Worm (Caenorhabditis elegans): ENCODE results near the gene C01G12.5.

The C01G12.5 gene

DNA sequence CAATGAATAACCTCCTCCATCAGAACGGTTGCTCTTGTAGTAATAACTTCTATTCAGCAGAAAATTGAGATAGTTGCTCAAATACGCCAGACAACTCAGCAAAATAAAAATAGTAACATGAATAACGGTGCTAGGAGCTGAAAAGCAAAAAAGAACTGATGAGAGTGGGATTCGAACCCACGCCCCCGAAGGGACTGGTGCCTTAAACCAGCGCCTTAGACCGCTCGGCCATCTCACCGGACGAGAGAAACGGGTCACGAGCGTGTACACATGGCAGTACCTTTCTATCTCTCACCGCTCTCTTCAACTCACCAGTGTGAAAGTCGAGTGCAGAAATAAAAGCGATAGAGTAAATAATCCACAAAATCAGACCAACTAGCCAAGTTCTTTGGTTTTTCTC is 47.9 kb upstream of the C01G12.5 start (continued):
- TF ChIP-seq lin-35 (GFP tag; optimal IDR thresholded peaks at IDR 0.05) (peak in 1 of 3 experiments; percentile 48), tlf-1 (GFP tag; optimal IDR thresholded peaks at IDR 0.05) (no peak), mcd-1 (GFP tag; IDR thresholded peaks at IDR 0.05) (peak; percentile 54), B0035.1 (tag; optimal IDR thresholded peaks at IDR 0.05) (no peak), efl-1 (GFP tag; optimal IDR thresholded peaks at IDR 0.05) (no peak), sdz-38 (tag; optimal IDR thresholded peaks at IDR 0.05) (no peak), zim-3 (tag; optimal IDR thresholded peaks at IDR 0.05) (no peak), F23B12.7 (tag; optimal IDR thresholded peaks at IDR 0.05; ENCODE audit: insufficient read depth) (no peak), ekl-4 (GFP tag; IDR thresholded peaks at IDR 0.05) (no peak), rcor-1 (GFP tag; IDR thresholded peaks at IDR 0.05) (no peak), C06A6.2 (GFP tag; conservative IDR thresholded peaks at IDR 0.05) (peak; percentile 35; the same call in 1 of the 2 replicates), ccch-3 (GFP tag; optimal IDR thresholded peaks at IDR 0.05) (no peak), T07F8.4 (tag; optimal IDR thresholded peaks at IDR 0.05) (no peak), fkh-3 (tag; optimal IDR thresholded peaks at IDR 0.05) (no peak), dpff-1 (tag; optimal IDR thresholded peaks at IDR 0.05) (no peak), snpc-1.3 (tag; optimal IDR thresholded peaks at IDR 0.05; ENCODE audit: insufficient read depth) (no peak), nfya-1 (tag; optimal IDR thresholded peaks at IDR 0.05; ENCODE audit: borderline replicate concordance, insufficient read depth) (no peak), rpc-1 (optimal IDR thresholded peaks at IDR 0.05) (peak; percentile 67), rpc-1 (tag; optimal IDR thresholded peaks at IDR 0.05) (peak; percentile 72), nhr-90 (tag; optimal IDR thresholded peaks at IDR 0.05) (peak; percentile 43), bed-2 (GFP tag; IDR thresholded peaks at IDR 0.05) (no peak), nfyb-1 (GFP tag; IDR thresholded peaks at IDR 0.05) (peak; percentile 76), F52B5.7 (tag; optimal IDR thresholded peaks at IDR 0.05) (no peak), lin-40 (tag; optimal IDR thresholded peaks at IDR 0.05) (no peak), dpl-1 (GFP tag; optimal IDR thresholded peaks at IDR 0.05) (no peak), egl-18 (GFP tag; IDR thresholded peaks at IDR 0.05) (no peak), sea-2 (GFP tag; IDR thresholded peaks at IDR 0.05) (no peak), lin-26 (GFP tag; IDR thresholded peaks at IDR 0.05) (peak; percentile 74), madf-10 (tag; optimal IDR thresholded peaks at IDR 0.05) (no peak), C17E4.6 (GFP tag; IDR thresholded peaks at IDR 0.05) (no peak), athp-1 (tag; optimal IDR thresholded peaks at IDR 0.05) (no peak), ZK185.1 (tag; optimal IDR thresholded peaks at IDR 0.05; ENCODE audit: poor library complexity, severe bottlenecking) (peak; percentile 32), zfh-2 (GFP tag; conservative IDR thresholded peaks at IDR 0.05) (0 out of 2 replicates have a peak, but pooled peaks have one; percentile 38), Y56A3A.18 (GFP tag; IDR thresholded peaks at IDR 0.05) (0 out of 2 replicates have a peak, but pooled peaks have one; percentile 41), ztf-28 (GFP tag; IDR thresholded peaks at IDR 0.05) (no peak), madf-6 (GFP tag; IDR thresholded peaks at IDR 0.05) (peak; percentile 41), chd-7 (tag; optimal IDR thresholded peaks at IDR 0.05) (no peak), ceh-27 (GFP tag; optimal IDR thresholded peaks at IDR 0.05) (peak; percentile 20), attf-5 (GFP tag; optimal IDR thresholded peaks at IDR 0.05) (peak; percentile 35), ztf-25 (GFP tag; IDR thresholded peaks at IDR 0.05) (peak; percentile 68; the same call in 1 of the 2 replicates), B0261.1 (tag; optimal IDR thresholded peaks at IDR 0.05) (peak; percentile 82), ztf-6 (GFP tag; IDR thresholded peaks at IDR 0.05) (no peak), F49E8.2 (tag; optimal IDR thresholded peaks at IDR 0.05; ENCODE audit: insufficient read depth) (no peak), let-607 (tag; optimal IDR thresholded peaks at IDR 0.05) (peak in 1 of 2 experiments; percentile 1), T26A5.8 (tag; optimal IDR thresholded peaks at IDR 0.05) (no peak), aptf-2 (GFP tag; conservative IDR thresholded peaks at IDR 0.05) (no peak), ztf-3 (GFP tag; optimal IDR thresholded peaks at IDR 0.05) (no peak), gei-17 (GFP tag; optimal IDR thresholded peaks at IDR 0.05) (no peak), F57C9.4 (tag; optimal IDR thresholded peaks at IDR 0.05) (no peak)

Measured in whole organism, young adult.